In the genomic region with DNA sequence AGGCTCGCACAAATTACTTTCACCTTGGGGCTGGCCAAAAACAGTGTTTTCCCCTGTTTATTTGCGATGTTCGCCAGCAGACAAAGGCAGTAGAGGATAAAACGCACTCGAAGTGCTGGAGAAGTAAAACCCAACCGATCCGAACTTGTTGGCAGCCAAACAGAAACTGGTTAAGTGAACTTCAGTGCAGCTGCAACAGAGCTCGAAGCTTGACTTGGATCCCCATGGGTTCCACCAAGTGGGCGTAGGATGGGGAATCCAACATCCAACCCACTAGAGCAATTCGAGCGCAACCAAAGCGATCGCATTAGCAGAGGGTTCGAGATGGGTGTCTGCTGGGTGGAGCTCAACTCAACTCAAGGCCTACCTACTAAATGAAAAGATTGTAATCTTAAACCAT, we compare ENCODE assay signal across 3 fruit fly cellular contexts.
TF ChIP-seq lines count a peak whose summit lies in the region.

No protein-coding gene starts in this region.

- no peak for TF ChIP-seq CTCF in whole organism, embryonic (GFP tag; optimal IDR thresholded peaks at IDR 0.05; lab: Kevin White, UChicago)

TF ChIP-seq in whole organism, embryonic, 481 proteins besides CTCF, POLR2A, EP300 and RAD21:
- TF ChIP-seq CG8944 (GFP tag; optimal IDR thresholded peaks at IDR 0.05; lab: Kevin White, UChicago): no peak
- TF ChIP-seq CG5180 (GFP tag; optimal IDR thresholded peaks at IDR 0.05; lab: Kevin White, UChicago): peak; percentile 95
- 0 out of 3 replicates have a peak, but pooled peaks have one; percentile 25 for TF ChIP-seq sr (GFP tag; IDR thresholded peaks at IDR 0.05; lab: Robert Waterston, UW)
- no peak for TF ChIP-seq CG8089 (GFP tag; optimal IDR thresholded peaks at IDR 0.05; lab: Kevin White, UChicago)
- no peak for TF ChIP-seq CG43689 (GFP tag; IDR thresholded peaks at IDR 0.05; lab: Robert Waterston, UW)
- TF ChIP-seq Neu2 (GFP tag; optimal IDR thresholded peaks at IDR 0.05; lab: Kevin White, UChicago; ENCODE audit: borderline replicate concordance): no peak
- no peak for TF ChIP-seq BEAF-32 (GFP tag; optimal IDR thresholded peaks at IDR 0.05; lab: Kevin White, UChicago)
- TF ChIP-seq amos (GFP tag; IDR thresholded peaks at IDR 0.05; lab: Robert Waterston, UW; ENCODE audit: partially characterized antibody): no peak
- no peak for TF ChIP-seq D19B (GFP tag; optimal IDR thresholded peaks at IDR 0.05; lab: Kevin White, UChicago)
- no peak for TF ChIP-seq CG6683 (GFP tag; optimal IDR thresholded peaks at IDR 0.05; lab: Kevin White, UChicago)
- no peak for TF ChIP-seq ind (GFP tag; optimal IDR thresholded peaks at IDR 0.05; lab: Kevin White, UChicago)
- no peak for TF ChIP-seq CG2712 (tag; optimal IDR thresholded peaks at IDR 0.05; lab: Kevin White, UChicago)
- no peak for TF ChIP-seq CG18619 (GFP tag; optimal IDR thresholded peaks at IDR 0.05; lab: Kevin White, UChicago)
- no peak for TF ChIP-seq CG14710 (tag; optimal IDR thresholded peaks at IDR 0.05; lab: Kevin White, UChicago)

TF ChIP-seq in whole organism, prepupa, 60 proteins besides CTCF, POLR2A, EP300 and RAD21:
- TF ChIP-seq fd59A (GFP tag; optimal IDR thresholded peaks at IDR 0.05; lab: Kevin White, UChicago): no peak
- TF ChIP-seq CG8119 (GFP tag; IDR thresholded peaks at IDR 0.05; lab: Robert Waterston, UW): no peak
- TF ChIP-seq Blimp-1 (GFP tag; optimal IDR thresholded peaks at IDR 0.05; lab: Kevin White, UChicago): peak; percentile 50
- no peak for TF ChIP-seq CG3032 (tag; optimal IDR thresholded peaks at IDR 0.05; lab: Kevin White, UChicago)
- TF ChIP-seq CG7368 (GFP tag; optimal IDR thresholded peaks at IDR 0.05; lab: Kevin White, UChicago): no peak
- no peak for TF ChIP-seq Ets21C (GFP tag; optimal IDR thresholded peaks at IDR 0.05; lab: Kevin White, UChicago)
- TF ChIP-seq Eip93F (GFP tag; optimal IDR thresholded peaks at IDR 0.05; lab: Kevin White, UChicago): no peak
- TF ChIP-seq spab (GFP tag; optimal IDR thresholded peaks at IDR 0.05; lab: Kevin White, UChicago): no peak
- TF ChIP-seq topi (GFP tag; optimal IDR thresholded peaks at IDR 0.05; lab: Kevin White, UChicago): no peak
- TF ChIP-seq Gug (GFP tag; IDR thresholded peaks at IDR 0.05; lab: Robert Waterston, UW): no peak
- no peak for TF ChIP-seq Hr4 (GFP tag; optimal IDR thresholded peaks at IDR 0.05; lab: Kevin White, UChicago)
- TF ChIP-seq Ets96B (tag; optimal IDR thresholded peaks at IDR 0.05; lab: Kevin White, UChicago): no peak
- 0 out of 3 replicates have a peak, but pooled peaks have one; percentile 7 for TF ChIP-seq eg (GFP tag; IDR thresholded peaks at IDR 0.05; lab: Robert Waterston, UW)

TF ChIP-seq in whole organism, pupa, 21 proteins besides CTCF, POLR2A, EP300 and RAD21:
- no peak for TF ChIP-seq CG34367 (tag; optimal IDR thresholded peaks at IDR 0.05; lab: Kevin White, UChicago)
- TF ChIP-seq CG13204 (GFP tag; optimal IDR thresholded peaks at IDR 0.05; lab: Kevin White, UChicago): no peak
- peak; percentile 27 for TF ChIP-seq EcR (GFP tag; optimal IDR thresholded peaks at IDR 0.05; lab: Kevin White, UChicago)
- no peak for TF ChIP-seq CG17806 (tag; optimal IDR thresholded peaks at IDR 0.05; lab: Kevin White, UChicago)
